Fruit fly (Drosophila melanogaster): ENCODE results near the gene wake.
A peak's percentile ranks its signal among the peaks of the same experiment; 100 is the strongest.

DNA sequence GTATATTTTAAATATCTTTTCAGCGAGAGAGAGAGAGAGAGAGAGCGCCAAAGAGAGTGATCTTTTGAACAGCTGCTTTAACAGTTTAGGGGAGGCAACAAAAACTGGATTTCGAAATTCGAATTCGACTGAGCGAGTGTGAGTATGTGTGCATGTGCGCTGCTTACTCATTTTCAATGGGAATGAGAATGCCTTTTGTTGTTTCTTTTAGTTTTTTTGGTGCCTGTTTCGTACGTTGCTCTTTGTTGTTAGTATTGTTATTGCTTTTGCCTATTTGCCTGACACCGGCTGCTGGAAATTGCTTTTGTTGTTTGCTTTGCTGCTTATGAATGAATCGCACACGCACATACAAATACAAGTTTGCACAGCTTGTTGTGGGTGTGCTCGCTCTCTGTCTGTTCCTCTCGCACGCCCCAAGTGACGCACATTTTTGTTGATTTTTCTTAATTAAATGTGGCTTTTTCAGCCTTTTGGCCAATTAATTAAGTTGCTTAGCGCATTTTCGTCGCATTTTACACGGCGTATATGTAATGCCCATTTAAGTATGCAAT lies 12.7 kb upstream of the wake start:
- TF ChIP-seq Chrac-16 (GFP tag; optimal IDR thresholded peaks at IDR 0.05) (no peak), CG32767 (GFP tag; IDR thresholded peaks at IDR 0.05) (peak; percentile 28; the same call in 1 of the 2 replicates), bbx (GFP tag; IDR thresholded peaks at IDR 0.05; ENCODE audit: partially characterized antibody) (peak; percentile 10; the same call in 1 of the 2 replicates), pho (GFP tag; optimal IDR thresholded peaks at IDR 0.05) (no peak), CG7786 (GFP tag; optimal IDR thresholded peaks at IDR 0.05) (peak; percentile 36), HLH54F (GFP tag; optimal IDR thresholded peaks at IDR 0.05) (peak; percentile 30), CG3065 (GFP tag; optimal IDR thresholded peaks at IDR 0.05) (no peak), otp (GFP tag; IDR thresholded peaks at IDR 0.05) (no peak; the same call in 2 of the 3 replicates), pan (optimal IDR thresholded peaks at IDR 0.05) (no peak), pan (GFP tag; optimal IDR thresholded peaks at IDR 0.05 in 1 of 2, IDR thresholded peaks at IDR 0.05 in 1 of 2) (peak in 1 of 2 experiments; percentile 36)
